Fruit fly (Drosophila melanogaster) whole organism, prepupa: ENCODE data around the gene LysE.

Experiments used
- Blimp-1 ChIP-seq: fragments of 200-800 bp; sonication (Bioruptor generic); optimal IDR thresholded peaks from 3 replicates; lab custom pipeline; 2017; ENCODE audit warnings: missing biosample characterization, missing genetic modification characterization, mild to moderate bottlenecking, moderate library complexity, missing genetic modification reagents
- CG10631 ChIP-seq: fragments of 200-800 bp; sonication (Bioruptor generic); optimal IDR thresholded peaks from 2 replicates; lab custom pipeline; 2016; ENCODE audit warnings: missing biosample characterization, missing genetic modification characterization
- CG10669 ChIP-seq: fragments of 200-800 bp; sonication (Bioruptor generic); optimal IDR thresholded peaks from 3 replicates; lab custom pipeline; 2018; ENCODE audit warnings: missing biosample characterization, mild to moderate bottlenecking, missing genetic modification characterization, moderate library complexity
- CG11294 ChIP-seq: fragments of 200-800 bp; sonication (Bioruptor generic); IDR thresholded peaks from 2 replicates; pipeline ENCODE4 v1.3.6; 2022; ENCODE audit warnings: missing biosample characterization, missing genetic modification characterization
- CG11762 ChIP-seq: fragments of 200-800 bp; sonication (Bioruptor generic); optimal IDR thresholded peaks from 3 replicates; lab custom pipeline; 2016; ENCODE audit warnings: missing biosample characterization, missing genetic modification characterization; ENCODE audit not compliant: insufficient read depth
- CG11902 ChIP-seq: fragments of 200-800 bp; sonication (Bioruptor generic); optimal IDR thresholded peaks from 3 replicates; lab custom pipeline; 2016; ENCODE audit warnings: missing biosample characterization, missing genetic modification characterization
- CG15336 ChIP-seq: fragments of 200-800 bp; sonication (Bioruptor generic); IDR thresholded peaks from 2 replicates; pipeline ENCODE4 v1.3.6; 2022; ENCODE audit warnings: missing biosample characterization, missing genetic modification characterization
- CG1621 ChIP-seq: fragments of 200-800 bp; sonication (Bioruptor generic); optimal IDR thresholded peaks from 3 replicates; lab custom pipeline; 2018; ENCODE audit warnings: missing biosample characterization, mild to moderate bottlenecking, missing genetic modification characterization
- CG16779 ChIP-seq: fragments of 200-800 bp; sonication (Bioruptor generic); optimal IDR thresholded peaks from 3 replicates; lab custom pipeline; 2017; ENCODE audit warnings: missing biosample characterization, mild to moderate bottlenecking, missing genetic modification characterization
- CG3032 ChIP-seq: fragments of 200-800 bp; optimal IDR thresholded peaks from 2 replicates; lab custom pipeline; 2019; ENCODE audit warnings: missing biosample characterization, mild to moderate bottlenecking, missing genetic modification characterization, moderate library complexity
- CG31627 ChIP-seq: fragments of 200-800 bp; sonication (Bioruptor generic); optimal IDR thresholded peaks from 3 replicates; lab custom pipeline; 2016; ENCODE audit warnings: missing biosample characterization, missing genetic modification characterization
- CG32006 ChIP-seq: fragments of 200-800 bp; sonication (Bioruptor generic); optimal IDR thresholded peaks from 3 replicates; lab custom pipeline; 2017; ENCODE audit warnings: missing biosample characterization, mild to moderate bottlenecking, missing genetic modification characterization
- CG34406 ChIP-seq: fragments of 200-800 bp; sonication (Bioruptor generic); optimal IDR thresholded peaks from 3 replicates; lab custom pipeline; 2016; ENCODE audit warnings: missing biosample characterization, missing genetic modification characterization
- CG3919 ChIP-seq: fragments of 200-800 bp; sonication (Bioruptor generic); optimal IDR thresholded peaks from 3 replicates; lab custom pipeline; 2016; ENCODE audit warnings: missing biosample characterization, missing genetic modification characterization
- CG4318 ChIP-seq: fragments of 200-800 bp; sonication (Bioruptor generic); optimal IDR thresholded peaks from 3 replicates; lab custom pipeline; 2017; ENCODE audit warnings: missing biosample characterization, mild to moderate bottlenecking, missing genetic modification characterization
- CG6163 ChIP-seq: fragments of 200-800 bp; sonication (Bioruptor generic); IDR thresholded peaks from 3 replicates; pipeline ENCODE4 v1.3.6; 2022; ENCODE audit warnings: missing biosample characterization, missing genetic modification characterization
- CG6808 ChIP-seq: fragments of 200-800 bp; sonication (Bioruptor generic); optimal IDR thresholded peaks from 3 replicates; lab custom pipeline; 2017; ENCODE audit warnings: missing biosample characterization, missing genetic modification characterization, mild to moderate bottlenecking, moderate library complexity, missing genetic modification reagents
- CG7368 ChIP-seq: fragments of 200-800 bp; sonication (Bioruptor generic); optimal IDR thresholded peaks from 3 replicates; lab custom pipeline; 2016; ENCODE audit warnings: missing biosample characterization, missing genetic modification characterization
- CG8119 ChIP-seq: fragments of 200-800 bp; sonication (Bioruptor generic); IDR thresholded peaks from 3 replicates; pipeline ENCODE4 v1.3.6; 2022; ENCODE audit warnings: missing biosample characterization, missing genetic modification characterization
- CG8319 ChIP-seq: fragments of 200-800 bp; sonication (Bioruptor generic); optimal IDR thresholded peaks from 3 replicates; lab custom pipeline; 2016; ENCODE audit warnings: missing biosample characterization, missing genetic modification characterization
- CG9139 ChIP-seq: fragments of 200-800 bp; sonication (Bioruptor generic); optimal IDR thresholded peaks from 3 replicates; lab custom pipeline; 2017; ENCODE audit warnings: missing biosample characterization, mild to moderate bottlenecking, missing genetic modification characterization
- Eip75B ChIP-seq: fragments of 200-800 bp; sonication (Bioruptor generic); optimal IDR thresholded peaks from 3 replicates; lab custom pipeline; 2016; ENCODE audit warnings: missing biosample characterization, missing genetic modification characterization
- Eip78C ChIP-seq: fragments of 200-800 bp; sonication (Bioruptor generic); peaks from one replicate; lab custom pipeline; 2016; ENCODE audit warnings: missing biosample characterization, missing genetic modification characterization
- Ets96B ChIP-seq: fragments of 200-800 bp; optimal IDR thresholded peaks from 2 replicates; lab custom pipeline; 2019; ENCODE audit warnings: missing biosample characterization, mild to moderate bottlenecking, missing genetic modification characterization, moderate library complexity
- Gug ChIP-seq: fragments of 200-800 bp; sonication (Bioruptor generic); IDR thresholded peaks from 2 replicates; pipeline ENCODE4 v1.3.6; 2022; ENCODE audit warnings: missing biosample characterization, missing genetic modification characterization
- Hr39 ChIP-seq: fragments of 200-800 bp; sonication (Bioruptor generic); optimal IDR thresholded peaks from 2 replicates; lab custom pipeline; 2016; ENCODE audit warnings: missing biosample characterization, missing genetic modification characterization
- Hr4 ChIP-seq: fragments of 200-800 bp; sonication (Bioruptor generic); optimal IDR thresholded peaks from 3 replicates; lab custom pipeline; 2016; ENCODE audit warnings: missing biosample characterization, missing genetic modification characterization
- Lpt ChIP-seq: fragments of 200-800 bp; sonication (Bioruptor generic); optimal IDR thresholded peaks from 3 replicates; lab custom pipeline; 2016; ENCODE audit warnings: missing biosample characterization, missing genetic modification characterization
- OdsH ChIP-seq: fragments of 200-800 bp; sonication (Bioruptor generic); optimal IDR thresholded peaks from 3 replicates; lab custom pipeline; 2016; ENCODE audit warnings: missing biosample characterization, missing genetic modification characterization
- Smox ChIP-seq: fragments of 200-800 bp; sonication (Bioruptor generic); optimal IDR thresholded peaks from 3 replicates; lab custom pipeline; 2016; ENCODE audit warnings: missing biosample characterization, missing genetic modification characterization
- Sox102F ChIP-seq: fragments of 200-800 bp; sonication (Bioruptor generic); optimal IDR thresholded peaks from 2 replicates; lab custom pipeline; 2016; ENCODE audit warnings: missing biosample characterization, mild to moderate bottlenecking, missing genetic modification characterization
- Sox14 ChIP-seq: fragments of 200-800 bp; sonication (Bioruptor generic); optimal IDR thresholded peaks from 3 replicates; lab custom pipeline; 2016; ENCODE audit warnings: missing biosample characterization, missing genetic modification characterization
- Sox15 ChIP-seq: fragments of 200-800 bp; sonication (Bioruptor generic); optimal IDR thresholded peaks from 3 replicates; lab custom pipeline; 2016; ENCODE audit warnings: missing biosample characterization, missing genetic modification characterization
- achi ChIP-seq: fragments of 200-800 bp; sonication (Bioruptor generic); optimal IDR thresholded peaks from 3 replicates; lab custom pipeline; 2016; ENCODE audit warnings: missing biosample characterization, missing genetic modification characterization
- acj6 ChIP-seq: fragments of 200-800 bp; sonication (Bioruptor generic); optimal IDR thresholded peaks from 3 replicates; lab custom pipeline; 2016; ENCODE audit warnings: missing biosample characterization, missing genetic modification characterization
- cyc ChIP-seq: fragments of 200-800 bp; sonication (Bioruptor generic); optimal IDR thresholded peaks from 3 replicates; lab custom pipeline; 2016; ENCODE audit warnings: missing biosample characterization, missing genetic modification characterization
- dac ChIP-seq: fragments of 200-800 bp; sonication (Bioruptor generic); optimal IDR thresholded peaks from 2 replicates; lab custom pipeline; 2017; ENCODE audit warnings: missing biosample characterization, mild to moderate bottlenecking, missing genetic modification characterization
- dsx ChIP-seq: fragments of 200-800 bp; optimal IDR thresholded peaks from 3 replicates; lab custom pipeline; 2019; ENCODE audit warnings: missing biosample characterization, mild to moderate bottlenecking, missing genetic modification characterization, moderate library complexity; ENCODE audit not compliant: poor library complexity, severe bottlenecking
- eg ChIP-seq: fragments of 200-800 bp; sonication (Bioruptor generic); IDR thresholded peaks from 3 replicates; pipeline ENCODE4 v1.3.6; 2022; ENCODE audit warnings: missing biosample characterization, missing genetic modification characterization
- esn ChIP-seq: fragments of 200-800 bp; sonication (Bioruptor generic); optimal IDR thresholded peaks from 2 replicates; lab custom pipeline; 2016; ENCODE audit warnings: missing biosample characterization, mild to moderate bottlenecking, missing genetic modification characterization, moderate library complexity
- fd59A ChIP-seq: fragments of 200-800 bp; sonication (Bioruptor generic); optimal IDR thresholded peaks from 2 replicates; lab custom pipeline; 2017; ENCODE audit warnings: missing biosample characterization, mild to moderate bottlenecking, missing genetic modification characterization, missing genetic modification reagents
- fd85E ChIP-seq: fragments of 200-800 bp; sonication (Bioruptor generic); optimal IDR thresholded peaks from 3 replicates; lab custom pipeline; 2016; ENCODE audit warnings: missing biosample characterization, missing genetic modification characterization
- fkh ChIP-seq: fragments of 200-800 bp; sonication (Bioruptor generic); optimal IDR thresholded peaks from 3 replicates; lab custom pipeline; 2017; ENCODE audit warnings: missing biosample characterization, mild to moderate bottlenecking, missing genetic modification characterization, moderate library complexity
- lz ChIP-seq: fragments of 200-800 bp; sonication (Bioruptor generic); optimal IDR thresholded peaks from 3 replicates; lab custom pipeline; 2016; ENCODE audit warnings: missing biosample characterization, missing genetic modification characterization
- pdm3 ChIP-seq: fragments of 200-800 bp; sonication (Bioruptor generic); optimal IDR thresholded peaks from 3 replicates; lab custom pipeline; 2016; ENCODE audit warnings: missing biosample characterization, missing genetic modification characterization
- salr ChIP-seq, 2 experiments: fragments of 200-800 bp; sonication (Bioruptor generic); optimal IDR thresholded peaks; 3 replicates each; lab custom pipeline; 2016 to 2018; ENCODE audit warnings: missing biosample characterization in 2 of 2, missing genetic modification characterization in 2 of 2, mild to moderate bottlenecking in 1 of 2
- spab ChIP-seq: fragments of 200-800 bp; sonication (Bioruptor generic); optimal IDR thresholded peaks from 2 replicates; lab custom pipeline; 2017; ENCODE audit warnings: missing biosample characterization, mild to moderate bottlenecking, missing genetic modification characterization, missing genetic modification reagents
- ss ChIP-seq, 2 experiments: fragments of 200-800 bp; sonication (Bioruptor generic); optimal IDR thresholded peaks; 2 replicates in 1 of 2; 3 replicates in 1 of 2; lab custom pipeline; 2017 to 2018; ENCODE audit warnings: mild to moderate bottlenecking in 2 of 2, missing biosample characterization in 2 of 2, missing genetic modification characterization in 2 of 2, moderate library complexity in 1 of 2
- svp ChIP-seq: fragments of 200-800 bp; sonication (Bioruptor generic); peaks from one replicate; lab custom pipeline; 2016; ENCODE audit warnings: missing biosample characterization, missing genetic modification characterization
- vri ChIP-seq: fragments of 200-800 bp; sonication (Bioruptor generic); optimal IDR thresholded peaks from 3 replicates; lab custom pipeline; 2016; ENCODE audit warnings: missing biosample characterization, mild to moderate bottlenecking, missing genetic modification characterization

LysE gene

dm6 chr3L:1212571-1212970, at the start of gene LysE:
LysE (plus strand) TSS chr3L:1212827.
- peak; percentile 57 for TF ChIP-seq svp (GFP tag; lab: Kevin White, UChicago)
- TF ChIP-seq CG10669 (GFP tag; lab: Kevin White, UChicago): no peak

dm6 chr3L:1165808-1166207, 46.8 kb upstream of the LysE start:
- peak; percentile 19 for TF ChIP-seq CG16779 (tag; lab: Kevin White, UChicago)
- TF ChIP-seq CG8319: no peak
- no peak for TF ChIP-seq esn
- TF ChIP-seq salr (GFP tag; optimal IDR thresholded peaks at IDR 0.05; lab: Kevin White, UChicago): no peak
- no peak for TF ChIP-seq CG9139 (GFP tag; lab: Kevin White, UChicago)
- TF ChIP-seq CG11762 (GFP tag; lab: Kevin White, UChicago): no peak
- TF ChIP-seq CG11294: peak; percentile 21; the same call in 1 of the 2 replicates
- TF ChIP-seq Eip78C (GFP tag; lab: Kevin White, UChicago): peak; percentile 31
- peak; percentile 33 for TF ChIP-seq Hr4
- TF ChIP-seq CG3919 (GFP tag; lab: Kevin White, UChicago): no peak
- peak; percentile 75 for TF ChIP-seq CG6163 (GFP tag; lab: Robert Waterston, UW)
- TF ChIP-seq CG32006 (GFP tag; lab: Kevin White, UChicago): peak; percentile 1
- TF ChIP-seq CG34406 (GFP tag; lab: Kevin White, UChicago): no peak
- 0 out of 3 replicates have a peak, but pooled peaks have one; percentile 20 for TF ChIP-seq CG8119 (GFP tag; lab: Robert Waterston, UW)
- no peak for TF ChIP-seq CG7368 (GFP tag; lab: Kevin White, UChicago)
- no peak for TF ChIP-seq Sox102F (GFP tag; lab: Kevin White, UChicago)
- no peak for TF ChIP-seq CG4318 (GFP tag; lab: Kevin White, UChicago)
- peak; percentile 28 for TF ChIP-seq Gug
- peak; percentile 46 for TF ChIP-seq Eip75B (GFP tag; lab: Kevin White, UChicago)
- peak; percentile 42 for TF ChIP-seq CG10631
- TF ChIP-seq svp (GFP tag; lab: Kevin White, UChicago): no peak
- TF ChIP-seq Lpt (GFP tag; lab: Kevin White, UChicago): no peak
- TF ChIP-seq lz (GFP tag; lab: Kevin White, UChicago): no peak
- no peak for TF ChIP-seq dsx (GFP tag; lab: Kevin White, UChicago)
- no peak for TF ChIP-seq fkh (GFP tag; lab: Kevin White, UChicago)
- no peak for TF ChIP-seq CG11902 (GFP tag; lab: Kevin White, UChicago)
- TF ChIP-seq ss (GFP tag; optimal IDR thresholded peaks at IDR 0.05; lab: Kevin White, UChicago): no peak
- TF ChIP-seq fd59A: no peak
- TF ChIP-seq eg (GFP tag; lab: Robert Waterston, UW): peak; percentile 57
- no peak for TF ChIP-seq acj6 (GFP tag; lab: Kevin White, UChicago)
- no peak for TF ChIP-seq OdsH
- TF ChIP-seq fd85E: no peak
- TF ChIP-seq CG15336 (GFP tag; lab: Robert Waterston, UW): peak; percentile 42; the same call in 1 of the 2 replicates
- TF ChIP-seq vri (GFP tag; lab: Kevin White, UChicago): no peak
- TF ChIP-seq cyc (GFP tag; lab: Kevin White, UChicago): no peak
- no peak for TF ChIP-seq Blimp-1 (GFP tag; lab: Kevin White, UChicago)
- no peak for TF ChIP-seq CG3032 (tag; lab: Kevin White, UChicago)
- no peak for TF ChIP-seq Smox
- TF ChIP-seq CG1621 (tag; lab: Kevin White, UChicago): no peak
- no peak for TF ChIP-seq dac (GFP tag; lab: Kevin White, UChicago)
- TF ChIP-seq Sox15 (GFP tag; lab: Kevin White, UChicago): no peak
- no peak for TF ChIP-seq CG10669 (GFP tag; lab: Kevin White, UChicago)
- peak; percentile 30 for TF ChIP-seq Ets96B (tag; lab: Kevin White, UChicago)
- TF ChIP-seq achi (GFP tag; lab: Kevin White, UChicago): peak; percentile 18
- no peak for TF ChIP-seq pdm3 (GFP tag; lab: Kevin White, UChicago)
- no peak for TF ChIP-seq Sox14 (GFP tag; lab: Kevin White, UChicago)
- TF ChIP-seq spab (GFP tag; lab: Kevin White, UChicago): no peak
- no peak for TF ChIP-seq Hr39 (GFP tag; lab: Kevin White, UChicago)
- TF ChIP-seq CG6808: no peak
- no peak for TF ChIP-seq CG31627
